Worm (Caenorhabditis elegans) whole organism, late embryonic: Measurements from ENCODE around the gene Y71H2AM.14.

Experiments used
- F13H6.1 ChIP-seq: sonication (generic microtip); optimal IDR thresholded peaks from 2 replicates; lab custom pipeline; 2016; ENCODE audit warnings: missing genetic modification characterization, missing compliant biosample characterization
- T23F11.4 ChIP-seq: fragments of 200-800 bp; sonication (Bioruptor generic); optimal IDR thresholded peaks from 2 replicates; lab custom pipeline; 2018; ENCODE audit warnings: mild to moderate bottlenecking, missing genetic modification characterization, missing compliant biosample characterization

DNA sequence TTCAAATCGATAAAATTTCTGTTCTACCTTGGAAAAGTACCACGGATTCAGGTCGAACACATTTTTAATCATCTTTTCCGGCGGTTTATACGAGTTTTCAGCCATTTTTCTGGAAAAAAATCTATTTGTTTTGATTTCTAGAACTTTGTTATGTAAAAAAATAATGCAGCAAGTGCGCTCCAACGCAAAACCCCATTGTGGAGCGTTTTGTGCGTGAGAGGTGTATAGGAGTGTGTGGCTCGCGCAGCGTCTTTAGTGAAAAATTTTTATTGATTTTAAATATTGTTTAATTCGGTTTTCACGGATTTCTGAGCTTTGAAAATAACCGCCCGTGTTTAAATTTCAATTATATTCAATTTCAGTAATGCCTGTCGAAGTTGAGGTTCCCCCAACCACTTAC, 39.4 kb upstream of the Y71H2AM.14 start, which contains the start of gene Y71H2AM.20:
- TF ChIP-seq T23F11.4 = no peak
- peak; percentile 13 for TF ChIP-seq F13H6.1 (tag; lab: Kevin White, UChicago)
